Worm (Caenorhabditis elegans) whole organism, mixed stage, embryonic: ENCODE results near the gene seip-1.

Source experiments
- M03D4.4 ChIP-seq: sonication (generic microtip); optimal IDR thresholded peaks from 2 replicates; lab custom pipeline; 2017; ENCODE audit warnings: mild to moderate bottlenecking, missing genetic modification characterization, missing compliant biosample characterization
- bed-3 ChIP-seq: fragments of 200-800 bp; sonication (Bioruptor generic); optimal IDR thresholded peaks from 3 replicates; lab custom pipeline; 2018; ENCODE audit warnings: mild to moderate bottlenecking, missing genetic modification characterization, moderate library complexity, missing compliant biosample characterization
- blmp-1 ChIP-seq: fragments of 150-350 bp; optimal IDR thresholded peaks from 2 replicates; lab custom pipeline; 2014; ENCODE audit warnings: missing biosample characterization, missing genetic modification characterization
- cnd-1 ChIP-seq: fragments of 200-800 bp; sonication (Bioruptor generic); optimal IDR thresholded peaks from 2 replicates; lab custom pipeline; 2018; ENCODE audit warnings: mild to moderate bottlenecking, missing genetic modification characterization, missing compliant biosample characterization
- lin-13 ChIP-seq: fragments of 150-350 bp; optimal IDR thresholded peaks from 2 replicates; lab custom pipeline; 2014; ENCODE audit warnings: missing biosample characterization, missing genetic modification characterization
- nhr-12 ChIP-seq: fragments of 150-350 bp; optimal IDR thresholded peaks from 2 replicates; lab custom pipeline; 2014; ENCODE audit warnings: missing biosample characterization, missing genetic modification characterization
- nhr-237 ChIP-seq: fragments of 150-350 bp; optimal IDR thresholded peaks from 2 replicates; lab custom pipeline; 2014; ENCODE audit warnings: missing biosample characterization, missing genetic modification characterization
- nhr-28 ChIP-seq: fragments of 150-350 bp; optimal IDR thresholded peaks from 2 replicates; lab custom pipeline; 2014; ENCODE audit warnings: missing biosample characterization, missing genetic modification characterization
- nhr-76 ChIP-seq: sonication (generic microtip); optimal IDR thresholded peaks from 2 replicates; lab custom pipeline; 2017; ENCODE audit warnings: missing biosample characterization, missing genetic modification characterization
- snpc-4 ChIP-seq: fragments of 150-350 bp; optimal IDR thresholded peaks from 2 replicates; lab custom pipeline; 2014; ENCODE audit warnings: missing biosample characterization, missing genetic modification characterization
- unc-120 ChIP-seq: sonication (generic microtip); optimal IDR thresholded peaks from 2 replicates; lab custom pipeline; 2017; ENCODE audit warnings: missing genetic modification characterization, missing compliant biosample characterization; ENCODE audit not compliant: poor library complexity, severe bottlenecking
- unc-39 ChIP-seq: fragments of 150-350 bp; optimal IDR thresholded peaks from 2 replicates; lab custom pipeline; 2014; ENCODE audit warnings: missing biosample characterization, missing genetic modification characterization
- unc-62 ChIP-seq: fragments of 150-350 bp; optimal IDR thresholded peaks from 2 replicates; lab custom pipeline; 2014; ENCODE audit warnings: missing biosample characterization, missing genetic modification reagents, missing genetic modification characterization
- ztf-11 ChIP-seq: fragments of 150-350 bp; optimal IDR thresholded peaks from 2 replicates; lab custom pipeline; 2014; ENCODE audit warnings: missing biosample characterization, missing genetic modification characterization

DNA sequence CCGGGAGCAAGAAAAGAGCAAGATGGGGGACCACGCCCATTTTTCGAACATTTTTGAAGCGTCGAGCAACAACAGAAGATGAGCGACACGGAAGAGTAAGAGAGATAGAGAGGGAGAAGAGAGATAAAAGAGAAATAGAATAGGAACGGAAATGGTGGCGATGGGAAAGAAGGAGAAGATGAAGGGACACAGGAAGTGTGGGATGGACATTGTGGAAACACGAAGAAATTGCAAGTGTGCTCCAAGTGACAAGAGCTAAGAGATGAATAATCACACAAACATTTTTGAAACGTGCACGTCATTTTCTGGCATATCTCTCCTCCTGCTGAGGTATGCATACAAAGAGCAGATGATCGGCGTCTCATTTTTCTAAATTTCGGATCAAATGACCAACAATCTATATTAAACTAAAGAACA lies 22.5 kb downstream of the seip-1 start:
- TF ChIP-seq ztf-11 (tag; lab: Kevin White, UChicago), result no peak
- no peak for TF ChIP-seq nhr-12
- no peak for TF ChIP-seq lin-13 (tag; lab: Kevin White, UChicago)
- TF ChIP-seq unc-120 (tag; lab: Kevin White, UChicago), result peak; percentile 94
- no peak for TF ChIP-seq nhr-237 (tag; lab: Kevin White, UChicago)
- TF ChIP-seq nhr-28 (tag; lab: Kevin White, UChicago), result no peak
- TF ChIP-seq bed-3 (GFP tag; lab: Kevin White, UChicago), result no peak
- no peak for TF ChIP-seq blmp-1 (tag; lab: Kevin White, UChicago)
- no peak for TF ChIP-seq unc-39 (tag; lab: Kevin White, UChicago)
- TF ChIP-seq unc-62 (GFP tag; lab: Kevin White, UChicago), result peak; percentile 93
- TF ChIP-seq snpc-4 (tag; lab: Kevin White, UChicago), result no peak
- TF ChIP-seq nhr-76 (tag; lab: Kevin White, UChicago), result no peak
- no peak for TF ChIP-seq M03D4.4
- TF ChIP-seq cnd-1 (tag; lab: Kevin White, UChicago), result no peak
